Fruit fly (Drosophila melanogaster) whole organism, embryonic: ENCODE measurements around the gene sip3.

Experiments used
- Bdp1 ChIP-seq: fragments of 200-800 bp; sonication (Bioruptor generic); optimal IDR thresholded peaks from 3 replicates; lab custom pipeline; 2016; ENCODE audit warnings: missing biosample characterization, missing genetic modification characterization
- Bgb ChIP-seq: fragments of 200-800 bp; sonication (Bioruptor generic); IDR thresholded peaks from 2 replicates; pipeline ENCODE4 v1.3.6; 2022; ENCODE audit warnings: missing biosample characterization, missing genetic modification characterization; ENCODE audit not compliant: partially characterized antibody
- CG10147 ChIP-seq: fragments of 200-800 bp; sonication (Bioruptor generic); optimal IDR thresholded peaks from 2 replicates; lab custom pipeline; 2019; ENCODE audit warnings: missing biosample characterization, mild to moderate bottlenecking, missing genetic modification characterization, moderate library complexity
- CG10431 ChIP-seq: fragments of 200-800 bp; sonication (Bioruptor generic); optimal IDR thresholded peaks from 3 replicates; lab custom pipeline; 2018; ENCODE audit warnings: missing biosample characterization, mild to moderate bottlenecking, missing genetic modification characterization
- CG11456 ChIP-seq: fragments of 200-800 bp; sonication (Bioruptor generic); IDR thresholded peaks from 3 replicates; pipeline ENCODE4 v1.3.6; 2022; ENCODE audit warnings: missing biosample characterization, missing genetic modification characterization
- CG11560 ChIP-seq: fragments of 200-800 bp; sonication (Bioruptor generic); IDR thresholded peaks from 3 replicates; pipeline ENCODE4 v1.3.6; 2022; ENCODE audit warnings: missing biosample characterization, missing genetic modification characterization
- CG12236 ChIP-seq: fragments of 200-800 bp; sonication (Bioruptor generic); optimal IDR thresholded peaks from 2 replicates; lab custom pipeline; 2016; ENCODE audit warnings: missing biosample characterization, missing genetic modification characterization
- CG15514 ChIP-seq: fragments of 200-800 bp; sonication (Bioruptor generic); optimal IDR thresholded peaks from 3 replicates; lab custom pipeline; 2017; ENCODE audit warnings: missing biosample characterization, missing genetic modification characterization, mild to moderate bottlenecking, moderate library complexity, missing genetic modification reagents
- CG16813 ChIP-seq: fragments of 200-800 bp; sonication (Bioruptor generic); IDR thresholded peaks from 3 replicates; pipeline ENCODE4 v1.3.6; 2022; ENCODE audit warnings: missing biosample characterization, missing genetic modification characterization; ENCODE audit not compliant: partially characterized antibody
- CG17802 ChIP-seq: fragments of 200-800 bp; sonication (Bioruptor generic); optimal IDR thresholded peaks from 2 replicates; lab custom pipeline; 2018; ENCODE audit warnings: missing biosample characterization, mild to moderate bottlenecking, missing genetic modification characterization, moderate library complexity
- CG18476 ChIP-seq: fragments of 200-800 bp; sonication (Bioruptor generic); optimal IDR thresholded peaks from 2 replicates; lab custom pipeline; 2016; ENCODE audit warnings: missing biosample characterization, mild to moderate bottlenecking, missing genetic modification characterization
- CG30020 ChIP-seq: fragments of 200-800 bp; optimal IDR thresholded peaks from 2 replicates; lab custom pipeline; 2019; ENCODE audit warnings: missing biosample characterization, mild to moderate bottlenecking, missing genetic modification characterization, moderate library complexity
- CG31388 ChIP-seq: fragments of 200-800 bp; sonication (Bioruptor generic); optimal IDR thresholded peaks from 2 replicates; lab custom pipeline; 2016; ENCODE audit warnings: missing biosample characterization, missing genetic modification characterization
- CG33557 ChIP-seq: fragments of 200-800 bp; sonication (Bioruptor generic); optimal IDR thresholded peaks from 2 replicates; lab custom pipeline; 2019; ENCODE audit warnings: missing biosample characterization, mild to moderate bottlenecking, missing genetic modification characterization, moderate library complexity
- CG5953 ChIP-seq: fragments of 200-800 bp; sonication (Bioruptor generic); IDR thresholded peaks from 2 replicates; pipeline ENCODE4 v1.3.6; 2022; ENCODE audit warnings: missing biosample characterization, missing genetic modification characterization
- CG6689 ChIP-seq: fragments of 200-800 bp; sonication (Bioruptor generic); IDR thresholded peaks from 2 replicates; pipeline ENCODE4 v1.3.6; 2022; ENCODE audit warnings: missing biosample characterization, missing genetic modification characterization
- CG8388 ChIP-seq: fragments of 200-800 bp; sonication (Bioruptor generic); optimal IDR thresholded peaks from 2 replicates; lab custom pipeline; 2019; ENCODE audit warnings: missing biosample characterization, mild to moderate bottlenecking, missing genetic modification characterization, moderate library complexity
- Dad ChIP-seq: fragments of 200-800 bp; sonication (Bioruptor generic); optimal IDR thresholded peaks from 3 replicates; lab custom pipeline; 2016; ENCODE audit warnings: missing biosample characterization, missing genetic modification characterization
- Ets97D ChIP-seq: fragments of 200-800 bp; sonication (Bioruptor generic); optimal IDR thresholded peaks from 3 replicates; lab custom pipeline; 2016; ENCODE audit warnings: missing biosample characterization, missing genetic modification characterization
- HLH3B ChIP-seq: fragments of 200-800 bp; sonication (Bioruptor generic); IDR thresholded peaks from 2 replicates; pipeline ENCODE4 v1.3.6; 2022; ENCODE audit warnings: missing biosample characterization, missing genetic modification characterization
- Max ChIP-seq: fragments of 200-800 bp; sonication (Bioruptor generic); optimal IDR thresholded peaks from 2 replicates; lab custom pipeline; 2016; ENCODE audit warnings: missing biosample characterization, mild to moderate bottlenecking, missing genetic modification characterization
- Med ChIP-seq: fragments of 200-800 bp; sonication (Bioruptor generic); peaks from one replicate; lab custom pipeline; 2016; ENCODE audit warnings: missing biosample characterization, missing genetic modification characterization, mild to moderate bottlenecking, inconsistent platforms, moderate library complexity
- Myb ChIP-seq: fragments of 200-800 bp; sonication (Bioruptor generic); optimal IDR thresholded peaks from 2 replicates; lab custom pipeline; 2016; ENCODE audit warnings: missing biosample characterization, missing genetic modification characterization
- NK7.1 ChIP-seq: fragments of 200-800 bp; sonication (Bioruptor generic); optimal IDR thresholded peaks from 3 replicates; lab custom pipeline; 2016; ENCODE audit warnings: missing biosample characterization, missing genetic modification characterization
- NfI ChIP-seq: fragments of 200-800 bp; sonication (Bioruptor generic); optimal IDR thresholded peaks from 3 replicates; lab custom pipeline; 2018; ENCODE audit warnings: missing biosample characterization, mild to moderate bottlenecking, missing genetic modification characterization, moderate library complexity
- Ravus ChIP-seq: fragments of 200-800 bp; sonication (Bioruptor generic); IDR thresholded peaks from 2 replicates; pipeline ENCODE4 v1.3.6; 2022; ENCODE audit warnings: missing biosample characterization, missing genetic modification characterization
- Scr ChIP-seq: fragments of 200-800 bp; sonication (Bioruptor generic); IDR thresholded peaks from 2 replicates; pipeline ENCODE4 v1.3.6; 2022; ENCODE audit warnings: missing biosample characterization, missing genetic modification characterization; ENCODE audit not compliant: partially characterized antibody
- Sry-β ChIP-seq: fragments of 200-800 bp; sonication (Bioruptor generic); optimal IDR thresholded peaks from 2 replicates; lab custom pipeline; 2018; ENCODE audit warnings: missing biosample characterization, mild to moderate bottlenecking, missing genetic modification characterization, moderate library complexity
- amos ChIP-seq: fragments of 200-800 bp; sonication (Bioruptor generic); IDR thresholded peaks from 2 replicates; pipeline ENCODE4 v1.3.6; 2022; ENCODE audit warnings: missing biosample characterization, missing genetic modification characterization; ENCODE audit not compliant: partially characterized antibody
- bbx ChIP-seq: fragments of 200-800 bp; sonication (Bioruptor generic); IDR thresholded peaks from 2 replicates; pipeline ENCODE4 v1.3.6; 2022; ENCODE audit warnings: missing biosample characterization, missing genetic modification characterization; ENCODE audit not compliant: partially characterized antibody
- crc ChIP-seq: fragments of 200-800 bp; sonication (Bioruptor generic); optimal IDR thresholded peaks from 2 replicates; lab custom pipeline; 2016; ENCODE audit warnings: missing biosample characterization, missing genetic modification characterization
- fd64A ChIP-seq: fragments of 200-800 bp; sonication (Bioruptor generic); optimal IDR thresholded peaks from 3 replicates; lab custom pipeline; 2018; ENCODE audit warnings: missing biosample characterization, mild to moderate bottlenecking, missing genetic modification characterization
- jing ChIP-seq: fragments of 200-800 bp; sonication (Bioruptor generic); optimal IDR thresholded peaks from 2 replicates; lab custom pipeline; 2018; ENCODE audit warnings: missing biosample characterization, mild to moderate bottlenecking, missing genetic modification characterization
- kah ChIP-seq: fragments of 200-800 bp; sonication (Bioruptor generic); optimal IDR thresholded peaks from 2 replicates; lab custom pipeline; 2018; ENCODE audit warnings: missing biosample characterization, mild to moderate bottlenecking, missing genetic modification characterization
- knrl ChIP-seq: fragments of 200-800 bp; sonication (Bioruptor generic); IDR thresholded peaks from 3 replicates; pipeline ENCODE4 v1.3.6; 2022; ENCODE audit warnings: missing biosample characterization, missing genetic modification characterization; ENCODE audit not compliant: partially characterized antibody
- lola ChIP-seq, 3 experiments: fragments of >200 bp in 2 of 3; fragments of 200-800 bp in 1 of 3; sonication (Bioruptor generic) in 1 of 3; optimal IDR thresholded peaks; 2 replicates each; lab custom pipeline; 2017 to 2019; ENCODE audit warnings: missing biosample characterization in 3 of 3, missing genetic modification characterization in 3 of 3, mild to moderate bottlenecking in 1 of 3, moderate library complexity in 1 of 3
- prd ChIP-seq, 3 experiments: fragments of >200 bp in 2 of 3; fragments of 200-800 bp in 1 of 3; sonication (Bioruptor generic) in 1 of 3; optimal IDR thresholded peaks in 2 of 3; IDR thresholded peaks in 1 of 3; 2 replicates in 2 of 3; 3 replicates in 1 of 3; pipeline versions ENCODE4 v1.3.6 to Lab custom; 2017 to 2022; ENCODE audit warnings: missing biosample characterization in 1 of 3, missing genetic modification characterization in 1 of 3
- pzg ChIP-seq: fragments of 200-800 bp; sonication (Bioruptor generic); optimal IDR thresholded peaks from 3 replicates; lab custom pipeline; 2018; ENCODE audit warnings: missing biosample characterization, mild to moderate bottlenecking, missing genetic modification characterization, moderate library complexity
- row ChIP-seq: fragments of 200-800 bp; sonication (Bioruptor generic); IDR thresholded peaks from 3 replicates; pipeline ENCODE4 v1.3.6; 2022; ENCODE audit warnings: missing biosample characterization, missing genetic modification characterization
- sd ChIP-seq: fragments of 200-800 bp; sonication (Bioruptor generic); optimal IDR thresholded peaks from 3 replicates; lab custom pipeline; 2018; ENCODE audit warnings: missing biosample characterization, mild to moderate bottlenecking, missing genetic modification characterization, moderate library complexity
- stwl ChIP-seq: fragments of 200-800 bp; sonication (Bioruptor generic); optimal IDR thresholded peaks from 3 replicates; lab custom pipeline; 2018; ENCODE audit warnings: missing biosample characterization, mild to moderate bottlenecking, missing genetic modification characterization, moderate library complexity
- trem ChIP-seq: fragments of 200-800 bp; optimal IDR thresholded peaks from 3 replicates; lab custom pipeline; 2019; ENCODE audit warnings: missing biosample characterization, mild to moderate bottlenecking, missing genetic modification characterization, moderate library complexity
- zf30C ChIP-seq: fragments of 200-800 bp; sonication (Bioruptor generic); optimal IDR thresholded peaks from 3 replicates; lab custom pipeline; 2018; ENCODE audit warnings: missing biosample characterization, mild to moderate bottlenecking, missing genetic modification characterization

Gene sip3

DNA sequence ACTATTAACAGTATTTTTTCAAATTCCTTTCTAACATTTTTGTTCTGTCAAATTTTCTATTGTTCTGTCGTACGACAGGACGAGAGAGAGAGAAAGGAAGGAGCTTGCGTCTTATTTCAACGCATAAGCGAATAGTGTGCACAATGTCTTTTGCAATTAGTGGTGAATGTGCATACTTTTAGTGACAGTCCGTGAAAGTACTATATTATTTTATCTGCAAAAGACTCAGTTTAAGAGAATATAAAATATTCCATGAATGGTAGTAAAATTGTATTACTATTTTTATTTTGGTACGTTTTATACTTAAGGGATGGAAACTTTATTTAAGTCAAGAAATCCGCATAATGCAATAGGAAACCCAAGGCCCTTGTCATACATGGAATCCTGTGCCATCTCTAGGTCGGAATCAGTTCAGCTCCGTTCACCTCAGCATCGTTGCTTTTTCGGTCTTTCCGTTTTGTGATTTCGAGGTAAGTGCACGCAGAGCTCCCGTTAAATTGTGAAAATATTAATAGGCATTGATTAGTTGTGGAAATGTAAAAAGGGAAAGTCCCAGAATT lies 33.9 kb upstream of the sip3 start, which contains the start of gene eEF1alpha2 (continued):
- TF ChIP-seq CG10431 (GFP tag; lab: Kevin White, UChicago) (peak; percentile 94), Ravus (GFP tag; lab: Robert Waterston, UW) (no peak), Myb (no peak), CG11456 (no peak), jing (GFP tag; lab: Kevin White, UChicago) (no peak), amos (GFP tag; lab: Robert Waterston, UW) (0 out of 2 replicates have a peak, but pooled peaks have one; percentile 17), CG31388 (GFP tag; lab: Kevin White, UChicago) (no peak), knrl (GFP tag; lab: Robert Waterston, UW) (peak; percentile 43; the same call in 2 of the 3 replicates), NK7.1 (GFP tag; lab: Kevin White, UChicago) (no peak), CG15514 (GFP tag; lab: Kevin White, UChicago) (peak; percentile 98), CG33557 (GFP tag; lab: Kevin White, UChicago) (no peak), fd64A (GFP tag; lab: Kevin White, UChicago) (no peak), Dad (GFP tag; lab: Kevin White, UChicago) (no peak), pzg (GFP tag; lab: Kevin White, UChicago) (peak; percentile 12), CG12236 (GFP tag; lab: Kevin White, UChicago) (no peak), CG10147 (no peak), Max (peak; percentile 2), CG16813 (0 out of 3 replicates have a peak, but pooled peaks have one; percentile 22), crc (GFP tag; lab: Kevin White, UChicago) (no peak), HLH3B (GFP tag; lab: Robert Waterston, UW) (no peak), CG5953 (GFP tag; lab: Robert Waterston, UW) (no peak), row (GFP tag; lab: Robert Waterston, UW) (peak; percentile 58; the same call in 2 of the 3 replicates), CG11560 (no peak), Bdp1 (GFP tag; lab: Kevin White, UChicago) (no peak), CG8388 (GFP tag; lab: Kevin White, UChicago) (no peak), Bgb (GFP tag; lab: Robert Waterston, UW) (0 out of 2 replicates have a peak, but pooled peaks have one; percentile 30), Med (GFP tag; lab: Kevin White, UChicago) (peak; percentile 56), CG17802 (peak; percentile 95), kah (GFP tag; lab: Kevin White, UChicago) (no peak), bbx (GFP tag; lab: Robert Waterston, UW) (0 out of 2 replicates have a peak, but pooled peaks have one; percentile 8), Sry-β (GFP tag; lab: Kevin White, UChicago) (peak; percentile 31), CG18476 (GFP tag; lab: Kevin White, UChicago) (no peak), NfI (GFP tag; lab: Kevin White, UChicago) (no peak), zf30C (GFP tag; lab: Kevin White, UChicago) (no peak), CG30020 (peak; percentile 55), stwl (tag; lab: Kevin White, UChicago) (peak; percentile 20), lola (GFP tag; optimal IDR thresholded peaks at IDR 0.05; lab: Kevin White, UChicago) (peak in 1 of 3 experiments; percentile 10), CG6689 (GFP tag; lab: Robert Waterston, UW) (peak; percentile 23; the same call in 1 of the 2 replicates), trem (tag; lab: Kevin White, UChicago) (no peak), prd (optimal IDR thresholded peaks at IDR 0.05; lab: Kevin White, UChicago) (no peak), prd (GFP tag; IDR thresholded peaks at IDR 0.05; lab: Robert Waterston, UW) (peak; percentile 21; the same call in 1 of the 3 replicates), sd (tag; lab: Kevin White, UChicago) (no peak), Ets97D (GFP tag; lab: Kevin White, UChicago) (peak; percentile 46), Scr (GFP tag; lab: Robert Waterston, UW) (peak; percentile 53)
- TF ChIP-seq, all 482 proteins: peak for 31
